Worm (Caenorhabditis elegans): ENCODE results near the gene Y37D8A.5.

The Y37D8A.5 gene

ce11 chrIII:12841328-12841727 lies 14.0 kb downstream of the Y37D8A.5 start:
- TF ChIP-seq pha-4 (GFP tag; IDR thresholded peaks at IDR 0.05): peak; percentile 30; the same call in 1 of the 2 replicates
- no peak for TF ChIP-seq pha-4 (tag; optimal IDR thresholded peaks at IDR 0.05)
- 0 out of 2 replicates have a peak, but pooled peaks have one; percentile 9 for TF ChIP-seq tra-1 (GFP tag; IDR thresholded peaks at IDR 0.05)
- TF ChIP-seq lin-1 (GFP tag; IDR thresholded peaks at IDR 0.05): no peak
- TF ChIP-seq T20F7.1 (GFP tag; optimal IDR thresholded peaks at IDR 0.05): peak; percentile 27
- TF ChIP-seq daf-19 (GFP tag; conservative IDR thresholded peaks at IDR 0.05): no peak
- no peak for TF ChIP-seq egl-43 (GFP tag; IDR thresholded peaks at IDR 0.05)
- peak; percentile 71 for TF ChIP-seq dve-1 (tag; optimal IDR thresholded peaks at IDR 0.05; ENCODE audit: insufficient read depth)
- TF ChIP-seq cey-2 (tag; optimal IDR thresholded peaks at IDR 0.05; ENCODE audit: borderline replicate concordance, insufficient read depth): no peak
- TF ChIP-seq mxl-3 (GFP tag; optimal IDR thresholded peaks at IDR 0.05): peak; percentile 36
- no peak for TF ChIP-seq aha-1 (tag)
- peak in 1 of 2 experiments; percentile 42 for TF ChIP-seq hif-1 (tag; optimal IDR thresholded peaks at IDR 0.05)
- no peak for TF ChIP-seq arid-1 (GFP tag; conservative IDR thresholded peaks at IDR 0.05)
- TF ChIP-seq nhr-6 (tag; optimal IDR thresholded peaks at IDR 0.05): no peak
- TF ChIP-seq nhr-10 (tag; optimal IDR thresholded peaks at IDR 0.05): no peak
- TF ChIP-seq F26F4.8 (GFP tag; conservative IDR thresholded peaks at IDR 0.05): no peak
- no peak for TF ChIP-seq zfp-3 (GFP tag; conservative IDR thresholded peaks at IDR 0.05)
- peak in 1 of 2 experiments; percentile 58 for TF ChIP-seq unc-62 (GFP tag; optimal IDR thresholded peaks at IDR 0.05 in 1 of 2)
- no peak for TF ChIP-seq unc-62 (tag; optimal IDR thresholded peaks at IDR 0.05)
- TF ChIP-seq lin-38 (GFP tag; IDR thresholded peaks at IDR 0.05): no peak
- peak; percentile 54 for TF ChIP-seq nhr-11 (tag; optimal IDR thresholded peaks at IDR 0.05)
- peak; percentile 63 for TF ChIP-seq nhr-77 (tag; optimal IDR thresholded peaks at IDR 0.05)
- peak; percentile 67; the same call in 1 of the 2 replicates for TF ChIP-seq ctbp-1 (GFP tag; IDR thresholded peaks at IDR 0.05)
- TF ChIP-seq lsy-2 (tag; optimal IDR thresholded peaks at IDR 0.05): peak; percentile 40 to 82
- peak; percentile 78 for TF ChIP-seq nhr-25 (tag; optimal IDR thresholded peaks at IDR 0.05; ENCODE audit: borderline replicate concordance, insufficient read depth)
- TF ChIP-seq mdt-29 (GFP tag; IDR thresholded peaks at IDR 0.05): no peak
- TF ChIP-seq zip-2 (tag; optimal IDR thresholded peaks at IDR 0.05): no peak
- TF ChIP-seq php-3 (GFP tag; IDR thresholded peaks at IDR 0.05): no peak
- TF ChIP-seq dmd-6 (GFP tag; IDR thresholded peaks at IDR 0.05): peak; percentile 83
- TF ChIP-seq mdl-1 (tag; optimal IDR thresholded peaks at IDR 0.05): peak; percentile 11 to 94
- no peak for TF ChIP-seq daf-16 (GFP tag; optimal IDR thresholded peaks at IDR 0.05)
- TF ChIP-seq daf-16 (tag; optimal IDR thresholded peaks at IDR 0.05): peak; percentile 48
- peak; percentile 83 for TF ChIP-seq nhr-48 (tag; optimal IDR thresholded peaks at IDR 0.05)
- TF ChIP-seq rbr-2 (tag; optimal IDR thresholded peaks at IDR 0.05): peak; percentile 49
- peak; percentile 48 for TF ChIP-seq daf-12 (tag; optimal IDR thresholded peaks at IDR 0.05)
- peak; percentile 24 for TF ChIP-seq dpl-1 (GFP tag; optimal IDR thresholded peaks at IDR 0.05)
- TF ChIP-seq ZK546.5 (tag; optimal IDR thresholded peaks at IDR 0.05): no peak
- TF ChIP-seq dmd-9 (GFP tag; IDR thresholded peaks at IDR 0.05): no peak
- TF ChIP-seq nhr-28 (tag; optimal IDR thresholded peaks at IDR 0.05): peak; percentile 80
- peak; percentile 90 for TF ChIP-seq hlh-30 (tag; optimal IDR thresholded peaks at IDR 0.05; ENCODE audit: insufficient read depth)
- peak; percentile 72 for TF ChIP-seq ces-1 (GFP tag; optimal IDR thresholded peaks at IDR 0.05)
- no peak for TF ChIP-seq ceh-44 (GFP tag; IDR thresholded peaks at IDR 0.05)
- peak; percentile 72 for TF ChIP-seq mep-1 (tag; optimal IDR thresholded peaks at IDR 0.05)
- TF ChIP-seq mes-2 (tag; optimal IDR thresholded peaks at IDR 0.05; ENCODE audit: poor library complexity, severe bottlenecking): peak; percentile 59
- TF ChIP-seq daf-8 (GFP tag; IDR thresholded peaks at IDR 0.05): no peak
- no peak for TF ChIP-seq F10B5.3 (tag; optimal IDR thresholded peaks at IDR 0.05)
- no peak for TF ChIP-seq ceh-28 (tag; optimal IDR thresholded peaks at IDR 0.05)
- TF ChIP-seq nhr-102 (tag; optimal IDR thresholded peaks at IDR 0.05): peak; percentile 30
- TF ChIP-seq hlh-11 (tag; optimal IDR thresholded peaks at IDR 0.05): peak; percentile 87
- TF ChIP-seq fkh-10 (GFP tag; optimal IDR thresholded peaks at IDR 0.05): peak; percentile 60

Measured in whole organism, L4 larva.